Fruit fly (Drosophila melanogaster) whole organism, embryonic: ENCODE results near the gene Tomosyn.

Experiments
- CG1024 ChIP-seq: fragments of 200-800 bp; sonication (Bioruptor generic); IDR thresholded peaks from 2 replicates; pipeline ENCODE4 v1.3.6; 2022; ENCODE audit warnings: missing biosample characterization, missing genetic modification characterization
- CG11456 ChIP-seq: fragments of 200-800 bp; sonication (Bioruptor generic); IDR thresholded peaks from 3 replicates; pipeline ENCODE4 v1.3.6; 2022; ENCODE audit warnings: missing biosample characterization, missing genetic modification characterization
- CG11560 ChIP-seq: fragments of 200-800 bp; sonication (Bioruptor generic); IDR thresholded peaks from 3 replicates; pipeline ENCODE4 v1.3.6; 2022; ENCODE audit warnings: missing biosample characterization, missing genetic modification characterization
- CG11695 ChIP-seq: fragments of 200-800 bp; sonication (Bioruptor generic); IDR thresholded peaks from 3 replicates; pipeline ENCODE4 v1.3.6; 2022; ENCODE audit warnings: missing biosample characterization, missing genetic modification characterization
- CG13424 ChIP-seq: fragments of 200-800 bp; sonication (Bioruptor generic); optimal IDR thresholded peaks from 2 replicates; lab custom pipeline; 2019; ENCODE audit warnings: missing biosample characterization, mild to moderate bottlenecking, missing genetic modification characterization, moderate library complexity
- CG14965 ChIP-seq: fragments of 200-800 bp; sonication (Bioruptor generic); optimal IDR thresholded peaks from 2 replicates; lab custom pipeline; 2016; ENCODE audit warnings: missing biosample characterization, missing genetic modification characterization, borderline replicate concordance
- CG15696 ChIP-seq: fragments of 200-800 bp; sonication (Bioruptor generic); optimal IDR thresholded peaks from 2 replicates; lab custom pipeline; 2019; ENCODE audit warnings: missing biosample characterization, mild to moderate bottlenecking, missing genetic modification characterization, moderate library complexity
- CG17829 ChIP-seq: fragments of 200-800 bp; optimal IDR thresholded peaks from 2 replicates; lab custom pipeline; 2019; ENCODE audit warnings: missing biosample characterization, mild to moderate bottlenecking, missing genetic modification characterization, moderate library complexity
- CG18619 ChIP-seq: fragments of 200-800 bp; sonication (Bioruptor generic); optimal IDR thresholded peaks from 3 replicates; lab custom pipeline; 2017; ENCODE audit warnings: missing biosample characterization, mild to moderate bottlenecking, missing genetic modification characterization
- CG2129 ChIP-seq: fragments of 200-800 bp; sonication (Bioruptor generic); IDR thresholded peaks from 2 replicates; pipeline ENCODE4 v1.3.6; 2022; ENCODE audit warnings: missing biosample characterization, missing genetic modification characterization; ENCODE audit not compliant: partially characterized antibody
- CG2199 ChIP-seq: fragments of 200-800 bp; sonication (Bioruptor generic); IDR thresholded peaks from 3 replicates; pipeline ENCODE4 v1.3.6; 2022; ENCODE audit warnings: missing biosample characterization, missing genetic modification characterization
- CG2678 ChIP-seq: fragments of 200-800 bp; sonication (Bioruptor generic); optimal IDR thresholded peaks from 3 replicates; lab custom pipeline; 2019; ENCODE audit warnings: missing biosample characterization, mild to moderate bottlenecking, missing genetic modification characterization, moderate library complexity
- CG32772 ChIP-seq: fragments of 200-800 bp; sonication (Bioruptor generic); IDR thresholded peaks from 2 replicates; pipeline ENCODE4 v1.3.6; 2022; ENCODE audit warnings: missing biosample characterization, missing genetic modification characterization
- CG34224 ChIP-seq: fragments of 200-800 bp; sonication (Bioruptor generic); IDR thresholded peaks from 3 replicates; pipeline ENCODE4 v1.3.6; 2022; ENCODE audit warnings: missing biosample characterization, missing genetic modification characterization; ENCODE audit not compliant: partially characterized antibody
- CG3847 ChIP-seq: fragments of 200-800 bp; sonication (Bioruptor generic); IDR thresholded peaks from 2 replicates; pipeline ENCODE4 v1.3.6; 2022; ENCODE audit warnings: missing biosample characterization, missing genetic modification characterization
- CG6272 ChIP-seq: fragments of 200-800 bp; sonication (Bioruptor generic); IDR thresholded peaks from 2 replicates; pipeline ENCODE4 v1.3.6; 2022; ENCODE audit warnings: missing biosample characterization, missing genetic modification characterization
- CG6683 ChIP-seq: fragments of 200-800 bp; sonication (Bioruptor generic); optimal IDR thresholded peaks from 2 replicates; lab custom pipeline; 2017; ENCODE audit warnings: missing biosample characterization, mild to moderate bottlenecking, missing genetic modification characterization, missing genetic modification reagents
- CG6765 ChIP-seq: fragments of 200-800 bp; sonication (Bioruptor generic); optimal IDR thresholded peaks from 3 replicates; lab custom pipeline; 2017; ENCODE audit warnings: missing biosample characterization, mild to moderate bottlenecking, missing genetic modification characterization
- CG9215 ChIP-seq: fragments of 200-800 bp; sonication (Bioruptor generic); IDR thresholded peaks from 2 replicates; pipeline ENCODE4 v1.3.6; 2022; ENCODE audit warnings: missing biosample characterization, missing genetic modification characterization
- Chrac-16 ChIP-seq: fragments of 200-800 bp; sonication (Bioruptor generic); optimal IDR thresholded peaks from 3 replicates; lab custom pipeline; 2016; ENCODE audit warnings: missing biosample characterization, missing genetic modification characterization
- Dp ChIP-seq: fragments of 200-800 bp; sonication (Bioruptor generic); optimal IDR thresholded peaks from 2 replicates; lab custom pipeline; 2018; ENCODE audit warnings: missing biosample characterization, mild to moderate bottlenecking, missing genetic modification characterization, moderate library complexity
- ERR ChIP-seq: fragments of 200-800 bp; sonication (Bioruptor generic); optimal IDR thresholded peaks from 2 replicates; lab custom pipeline; 2016; ENCODE audit warnings: missing biosample characterization, missing genetic modification characterization
- Hey ChIP-seq: fragments of 200-800 bp; sonication (Bioruptor generic); optimal IDR thresholded peaks from 3 replicates; lab custom pipeline; 2018; ENCODE audit warnings: missing biosample characterization, mild to moderate bottlenecking, missing genetic modification characterization
- Hr3 ChIP-seq: fragments of 200-800 bp; sonication (Bioruptor generic); optimal IDR thresholded peaks from 3 replicates; lab custom pipeline; 2016; ENCODE audit warnings: missing biosample characterization, missing genetic modification characterization
- MBD-R2 ChIP-seq: fragments of 200-800 bp; sonication (Bioruptor generic); IDR thresholded peaks from 2 replicates; pipeline ENCODE4 v1.3.6; 2022; ENCODE audit warnings: missing biosample characterization, missing genetic modification characterization
- NfI ChIP-seq: fragments of 200-800 bp; sonication (Bioruptor generic); optimal IDR thresholded peaks from 3 replicates; lab custom pipeline; 2018; ENCODE audit warnings: missing biosample characterization, mild to moderate bottlenecking, missing genetic modification characterization, moderate library complexity
- Side ChIP-seq: fragments of 200-800 bp; sonication (Bioruptor generic); optimal IDR thresholded peaks from 2 replicates; lab custom pipeline; 2016; ENCODE audit warnings: missing biosample characterization, missing genetic modification characterization
- Six4 ChIP-seq: fragments of 200-800 bp; sonication (Bioruptor generic); optimal IDR thresholded peaks from 2 replicates; lab custom pipeline; 2016; ENCODE audit warnings: missing biosample characterization, missing genetic modification characterization
- Sox100B ChIP-seq: fragments of 200-800 bp; sonication (Bioruptor generic); optimal IDR thresholded peaks from 3 replicates; lab custom pipeline; 2018; ENCODE audit warnings: missing biosample characterization, mild to moderate bottlenecking, missing genetic modification characterization
- Usf ChIP-seq: fragments of 200-800 bp; sonication (Bioruptor generic); optimal IDR thresholded peaks from 2 replicates; lab custom pipeline; 2017; ENCODE audit warnings: missing genotype, missing biosample characterization, missing genetic modification characterization
- ap ChIP-seq: fragments of 200-800 bp; sonication (Bioruptor generic); IDR thresholded peaks from 2 replicates; pipeline ENCODE4 v1.3.6; 2022; ENCODE audit warnings: missing biosample characterization, missing genetic modification characterization
- chn ChIP-seq: fragments of 200-800 bp; sonication (Bioruptor generic); optimal IDR thresholded peaks from 2 replicates; lab custom pipeline; 2016; ENCODE audit warnings: missing biosample characterization, missing genetic modification characterization
- ci ChIP-seq: fragments of 200-800 bp; sonication (Bioruptor generic); IDR thresholded peaks from 3 replicates; pipeline ENCODE4 v1.3.6; 2022; ENCODE audit warnings: missing biosample characterization, missing genetic modification characterization
- crol ChIP-seq: fragments of 200-800 bp; sonication (Bioruptor generic); IDR thresholded peaks from 2 replicates; pipeline ENCODE4 v1.3.6; 2022; ENCODE audit warnings: missing biosample characterization, missing genetic modification characterization
- dan ChIP-seq: fragments of 200-800 bp; sonication (Bioruptor generic); IDR thresholded peaks from 2 replicates; pipeline ENCODE4 v1.3.6; 2022; ENCODE audit warnings: missing biosample characterization, missing genetic modification characterization
- dmrt99B ChIP-seq: fragments of 200-800 bp; sonication (Bioruptor generic); optimal IDR thresholded peaks from 2 replicates; lab custom pipeline; 2018; ENCODE audit warnings: missing biosample characterization, mild to moderate bottlenecking, missing genetic modification characterization, moderate library complexity
- eyg ChIP-seq: fragments of 200-800 bp; sonication (Bioruptor generic); optimal IDR thresholded peaks from 3 replicates; lab custom pipeline; 2016; ENCODE audit warnings: missing biosample characterization, missing genetic modification characterization
- fd102C ChIP-seq: fragments of 200-800 bp; sonication (Bioruptor generic); optimal IDR thresholded peaks from 2 replicates; lab custom pipeline; 2018; ENCODE audit warnings: missing biosample characterization, mild to moderate bottlenecking, missing genetic modification characterization, moderate library complexity
- fu2 ChIP-seq: fragments of 200-800 bp; sonication (Bioruptor generic); optimal IDR thresholded peaks from 2 replicates; lab custom pipeline; 2016; ENCODE audit warnings: missing biosample characterization, missing genetic modification characterization
- inv ChIP-seq: fragments of 200-800 bp; sonication (Bioruptor generic); IDR thresholded peaks from 2 replicates; pipeline ENCODE4 v1.3.6; 2022; ENCODE audit warnings: missing biosample characterization, missing genetic modification characterization; ENCODE audit not compliant: partially characterized antibody
- jumu ChIP-seq: fragments of 200-800 bp; sonication (Bioruptor generic); optimal IDR thresholded peaks from 3 replicates; lab custom pipeline; 2016; ENCODE audit warnings: missing biosample characterization, missing genetic modification characterization
- klu ChIP-seq: fragments of 200-800 bp; sonication (Bioruptor generic); IDR thresholded peaks from 2 replicates; pipeline ENCODE4 v1.3.6; 2022; ENCODE audit warnings: missing biosample characterization, missing genetic modification characterization
- lola ChIP-seq, 3 experiments: fragments of >200 bp in 2 of 3; fragments of 200-800 bp in 1 of 3; sonication (Bioruptor generic) in 1 of 3; optimal IDR thresholded peaks; 2 replicates each; lab custom pipeline; 2017 to 2019; ENCODE audit warnings: missing biosample characterization in 3 of 3, missing genetic modification characterization in 3 of 3, mild to moderate bottlenecking in 1 of 3, moderate library complexity in 1 of 3
- nerfin-1 ChIP-seq: fragments of 200-800 bp; sonication (Bioruptor generic); optimal IDR thresholded peaks from 3 replicates; lab custom pipeline; 2019; ENCODE audit warnings: missing biosample characterization, mild to moderate bottlenecking, missing genetic modification characterization, moderate library complexity
- onecut ChIP-seq: fragments of 200-800 bp; sonication (Bioruptor generic); IDR thresholded peaks from 2 replicates; pipeline ENCODE4 v1.3.6; 2022; ENCODE audit warnings: missing biosample characterization, missing genetic modification characterization
- pho ChIP-seq: fragments of 200-800 bp; sonication (Bioruptor generic); optimal IDR thresholded peaks from 2 replicates; lab custom pipeline; 2016; ENCODE audit warnings: missing biosample characterization, missing genetic modification characterization
- prd ChIP-seq, 3 experiments: fragments of >200 bp in 2 of 3; fragments of 200-800 bp in 1 of 3; sonication (Bioruptor generic) in 1 of 3; optimal IDR thresholded peaks in 2 of 3; IDR thresholded peaks in 1 of 3; 2 replicates in 2 of 3; 3 replicates in 1 of 3; pipeline versions ENCODE4 v1.3.6 to Lab custom; 2017 to 2022; ENCODE audit warnings: missing biosample characterization in 1 of 3, missing genetic modification characterization in 1 of 3
- shn ChIP-seq: fragments of 200-800 bp; sonication (Bioruptor generic); optimal IDR thresholded peaks from 3 replicates; lab custom pipeline; 2016; ENCODE audit warnings: missing biosample characterization, missing genetic modification characterization
- unpg ChIP-seq: fragments of 200-800 bp; sonication (Bioruptor generic); optimal IDR thresholded peaks from 3 replicates; lab custom pipeline; 2018; ENCODE audit warnings: missing biosample characterization, mild to moderate bottlenecking, missing genetic modification characterization, moderate library complexity
- vvl ChIP-seq: fragments of 200-800 bp; sonication (Bioruptor generic); IDR thresholded peaks from 2 replicates; pipeline ENCODE4 v1.3.6; 2022; ENCODE audit warnings: missing biosample characterization, missing genetic modification characterization

The Tomosyn gene

DNA sequence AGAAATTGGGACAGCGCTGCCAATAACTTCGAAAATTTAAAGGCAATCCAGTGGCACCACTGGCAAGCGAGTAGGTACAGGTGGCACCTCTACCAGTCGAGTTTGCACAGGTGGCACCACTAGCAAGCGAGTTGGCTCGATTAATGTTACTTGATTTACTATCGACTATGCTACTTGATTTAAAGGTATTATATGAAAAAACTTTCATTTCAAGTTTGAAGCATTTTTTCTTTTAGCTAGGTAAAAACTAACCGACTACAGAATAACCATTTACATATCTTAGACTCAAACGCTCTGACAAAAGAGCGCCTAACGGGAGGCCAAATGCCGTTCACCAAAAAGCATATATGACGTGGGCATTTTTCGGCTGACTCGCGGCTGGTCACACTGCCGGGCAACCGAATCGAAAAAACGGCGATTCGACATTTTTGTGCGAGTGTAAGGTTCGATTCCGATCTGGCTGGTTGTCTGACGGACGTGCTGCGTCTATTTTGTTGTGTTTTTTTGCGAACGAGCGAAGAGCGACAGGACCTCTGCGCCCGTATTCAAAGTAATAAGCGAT is 27.7 kb downstream of the Tomosyn start, which contains the start of gene Tis11 (continued):
- TF ChIP-seq eyg (GFP tag; lab: Kevin White, UChicago) (no peak), CG17829 (tag; lab: Kevin White, UChicago) (peak; percentile 25), dan (GFP tag; lab: Robert Waterston, UW) (no peak), chn (GFP tag; lab: Kevin White, UChicago) (no peak), Hr3 (GFP tag; lab: Kevin White, UChicago) (no peak), onecut (GFP tag; lab: Robert Waterston, UW) (no peak), ap (GFP tag; lab: Robert Waterston, UW) (no peak), fu2 (no peak), NfI (GFP tag; lab: Kevin White, UChicago) (no peak), crol (no peak), CG32772 (GFP tag; lab: Robert Waterston, UW) (no peak), Six4 (GFP tag; lab: Kevin White, UChicago) (no peak), fd102C (GFP tag; lab: Kevin White, UChicago) (no peak), CG3847 (GFP tag; lab: Robert Waterston, UW) (peak; percentile 70), CG6765 (GFP tag; lab: Kevin White, UChicago) (no peak), CG6272 (GFP tag; lab: Robert Waterston, UW) (no peak), Usf (GFP tag; lab: Kevin White, UChicago) (no peak), dmrt99B (tag; lab: Kevin White, UChicago) (no peak), Sox100B (no peak), CG14965 (GFP tag; lab: Kevin White, UChicago) (no peak), CG1024 (GFP tag; lab: Robert Waterston, UW) (0 out of 2 replicates have a peak, but pooled peaks have one; percentile 6), pho (GFP tag; lab: Kevin White, UChicago) (no peak), CG18619 (no peak), lola (GFP tag; optimal IDR thresholded peaks at IDR 0.05; lab: Kevin White, UChicago) (no peak), CG11560 (peak; percentile 70; the same call in 2 of the 3 replicates), CG6683 (GFP tag; lab: Kevin White, UChicago) (no peak), CG11695 (GFP tag; lab: Robert Waterston, UW) (no peak), CG15696 (no peak), vvl (GFP tag; lab: Robert Waterston, UW) (peak; percentile 41; the same call in 1 of the 2 replicates), inv (GFP tag; lab: Robert Waterston, UW) (no peak), Dp (peak; percentile 83), Side (GFP tag; lab: Kevin White, UChicago) (no peak), CG2129 (GFP tag; lab: Robert Waterston, UW) (no peak), ERR (GFP tag; lab: Kevin White, UChicago) (no peak), shn (GFP tag; lab: Kevin White, UChicago) (no peak), CG2199 (GFP tag; lab: Robert Waterston, UW) (0 out of 3 replicates have a peak, but pooled peaks have one; percentile 21), nerfin-1 (tag; lab: Kevin White, UChicago) (no peak), CG2678 (tag; lab: Kevin White, UChicago) (no peak), unpg (GFP tag; lab: Kevin White, UChicago) (no peak), klu (GFP tag; lab: Robert Waterston, UW) (no peak), CG13424 (tag; lab: Kevin White, UChicago) (no peak), CG9215 (GFP tag; lab: Robert Waterston, UW) (no peak), ci (no peak), Hey (no peak), prd (optimal IDR thresholded peaks at IDR 0.05; lab: Kevin White, UChicago) (no peak), prd (GFP tag; IDR thresholded peaks at IDR 0.05; lab: Robert Waterston, UW) (no peak), jumu (GFP tag; lab: Kevin White, UChicago) (no peak), CG34224 (GFP tag; lab: Robert Waterston, UW) (no peak; the same call in 2 of the 3 replicates), Chrac-16 (GFP tag; lab: Kevin White, UChicago) (no peak), CG11456 (GFP tag; lab: Robert Waterston, UW) (no peak), MBD-R2 (no peak)
